Worm (Caenorhabditis elegans) whole organism, mixed stage, embryonic: ENCODE data around the gene K09C6.3.

Source experiments
- bed-3 ChIP-seq: fragments of 200-800 bp; sonication (Bioruptor generic); optimal IDR thresholded peaks from 3 replicates; lab custom pipeline; 2018; ENCODE audit warnings: mild to moderate bottlenecking, missing genetic modification characterization, moderate library complexity, missing compliant biosample characterization
- elt-1 ChIP-seq: sonication (generic microtip); optimal IDR thresholded peaks from 2 replicates; lab custom pipeline; 2017; ENCODE audit warnings: missing genetic modification characterization, mild to moderate bottlenecking, missing compliant biosample characterization, antibody characterized with exemption, moderate library complexity, borderline replicate concordance; ENCODE audit not compliant: insufficient read depth
- elt-3 ChIP-seq: fragments of 150-350 bp; optimal IDR thresholded peaks from 2 replicates; lab custom pipeline; 2014; ENCODE audit warnings: missing biosample characterization, missing genetic modification characterization
- mep-1 ChIP-seq: fragments of 150-350 bp; optimal IDR thresholded peaks from 2 replicates; lab custom pipeline; 2017; ENCODE audit warnings: missing biosample characterization, missing genetic modification reagents, missing genetic modification characterization, inconsistent platforms
- mls-2 ChIP-seq: sonication (generic microtip); optimal IDR thresholded peaks from 2 replicates; lab custom pipeline; 2016; ENCODE audit warnings: mild to moderate bottlenecking, missing genetic modification characterization, moderate library complexity, missing compliant biosample characterization
- nhr-12 ChIP-seq: fragments of 150-350 bp; optimal IDR thresholded peaks from 2 replicates; lab custom pipeline; 2014; ENCODE audit warnings: missing biosample characterization, missing genetic modification characterization
- nhr-237 ChIP-seq: fragments of 150-350 bp; optimal IDR thresholded peaks from 2 replicates; lab custom pipeline; 2014; ENCODE audit warnings: missing biosample characterization, missing genetic modification characterization
- nhr-28 ChIP-seq: fragments of 150-350 bp; optimal IDR thresholded peaks from 2 replicates; lab custom pipeline; 2014; ENCODE audit warnings: missing biosample characterization, missing genetic modification characterization
- nhr-76 ChIP-seq: sonication (generic microtip); optimal IDR thresholded peaks from 2 replicates; lab custom pipeline; 2017; ENCODE audit warnings: missing biosample characterization, missing genetic modification characterization
- pha-4 ChIP-seq: fragments of 150-350 bp; optimal IDR thresholded peaks from 2 replicates; lab custom pipeline; 2018; ENCODE audit warnings: missing biosample characterization, missing genetic modification reagents, missing genetic modification characterization
- sem-2 ChIP-seq: fragments of 200-800 bp; sonication (Bioruptor generic); optimal IDR thresholded peaks from 2 replicates; lab custom pipeline; 2018; ENCODE audit warnings: mild to moderate bottlenecking, missing genetic modification characterization, missing compliant biosample characterization
- snpc-4 ChIP-seq: fragments of 150-350 bp; optimal IDR thresholded peaks from 2 replicates; lab custom pipeline; 2014; ENCODE audit warnings: missing biosample characterization, missing genetic modification characterization
- unc-120 ChIP-seq: sonication (generic microtip); optimal IDR thresholded peaks from 2 replicates; lab custom pipeline; 2017; ENCODE audit warnings: missing genetic modification characterization, missing compliant biosample characterization; ENCODE audit not compliant: poor library complexity, severe bottlenecking
- unc-39 ChIP-seq: fragments of 150-350 bp; optimal IDR thresholded peaks from 2 replicates; lab custom pipeline; 2014; ENCODE audit warnings: missing biosample characterization, missing genetic modification characterization

ce11 chrV:854966-855365 lies 2.7 kb downstream of the K09C6.3 start, which contains the start of gene K09C6.9:
- TF ChIP-seq unc-39 (tag; lab: Kevin White, UChicago) (no peak), nhr-237 (tag; lab: Kevin White, UChicago) (no peak), bed-3 (GFP tag; lab: Kevin White, UChicago) (no peak), pha-4 (tag; lab: Kevin White, UChicago) (no peak), elt-3 (tag; lab: Kevin White, UChicago) (no peak), nhr-12 (tag; lab: Kevin White, UChicago) (no peak), unc-120 (tag; lab: Kevin White, UChicago) (no peak), elt-1 (no peak), sem-2 (GFP tag; lab: Kevin White, UChicago) (no peak), nhr-76 (no peak), nhr-28 (tag; lab: Kevin White, UChicago) (no peak), mep-1 (tag; lab: Kevin White, UChicago) (no peak), mls-2 (tag; lab: Kevin White, UChicago) (no peak), snpc-4 (tag; lab: Kevin White, UChicago) (no peak)
